Worm (Caenorhabditis elegans): ENCODE measurements around the gene ZK938.11.

ZK938.11 gene

ce11 chrII:9841985-9842505 lies 1.8 kb upstream of the ZK938.11 start, which contains the start of gene rnh-1.2:
Gene rnh-1.2, minus strand, starts transcription at chrII:9842035.
- TF ChIP-seq elt-3 (tag; optimal IDR thresholded peaks at IDR 0.05) (no peak), nhr-2 (tag; optimal IDR thresholded peaks at IDR 0.05) (no peak), ceh-83 (GFP tag; optimal IDR thresholded peaks at IDR 0.05) (no peak), blmp-1 (tag; optimal IDR thresholded peaks at IDR 0.05) (no peak), nhr-76 (tag; optimal IDR thresholded peaks at IDR 0.05) (no peak), ces-1 (GFP tag; optimal IDR thresholded peaks at IDR 0.05) (no peak), nhr-12 (tag; optimal IDR thresholded peaks at IDR 0.05) (no peak), ztf-11 (tag; optimal IDR thresholded peaks at IDR 0.05) (no peak), pha-4 (tag; optimal IDR thresholded peaks at IDR 0.05) (no peak), mls-2 (tag; optimal IDR thresholded peaks at IDR 0.05) (no peak), ceh-43 (GFP tag; optimal IDR thresholded peaks at IDR 0.05) (no peak)

- TF ChIP-seq cnd-1 (tag; optimal IDR thresholded peaks at IDR 0.05), result no peak
- TF ChIP-seq zip-8 (tag; optimal IDR thresholded peaks at IDR 0.05), result no peak
- TF ChIP-seq sptf-1 (tag; optimal IDR thresholded peaks at IDR 0.05), result no peak
- TF ChIP-seq ceh-43 (GFP tag; optimal IDR thresholded peaks at IDR 0.05), result no peak
- no peak for TF ChIP-seq mls-2 (tag; optimal IDR thresholded peaks at IDR 0.05)
- peak; percentile 99 for TF ChIP-seq ces-1 (GFP tag; optimal IDR thresholded peaks at IDR 0.05)
- no peak for TF ChIP-seq nhr-2 (tag; optimal IDR thresholded peaks at IDR 0.05)
Observed at ce11 chrII:9838260-9838935, 1.8 kb downstream of the ZK938.11 start, which contains the start of gene arrd-4. Gene arrd-4, minus strand, starts transcription at chrII:9838310.

ce11 chrII:9835958-9836357 lies 4.3 kb downstream of the ZK938.11 start:
- TF ChIP-seq mab-5 (tag; optimal IDR thresholded peaks at IDR 0.05), result no peak
- no peak for TF ChIP-seq lsy-2 (tag; optimal IDR thresholded peaks at IDR 0.05)
- TF ChIP-seq nhr-12 (tag; optimal IDR thresholded peaks at IDR 0.05), result no peak
- no peak for TF ChIP-seq mls-2 (tag; optimal IDR thresholded peaks at IDR 0.05)
- TF ChIP-seq ham-2 (GFP tag; optimal IDR thresholded peaks at IDR 0.05), result no peak
- TF ChIP-seq sptf-1 (tag; optimal IDR thresholded peaks at IDR 0.05), result no peak
- no peak for TF ChIP-seq bed-3 (GFP tag; optimal IDR thresholded peaks at IDR 0.05)
- TF ChIP-seq nhr-76 (tag; optimal IDR thresholded peaks at IDR 0.05), result no peak
- no peak for TF ChIP-seq ceh-83 (GFP tag; optimal IDR thresholded peaks at IDR 0.05)
- no peak for TF ChIP-seq pha-4 (tag; optimal IDR thresholded peaks at IDR 0.05)
- TF ChIP-seq cnd-1 (tag; optimal IDR thresholded peaks at IDR 0.05), result no peak

ce11 chrII:9834921-9835320 lies 5.3 kb downstream of the ZK938.11 start, which contains the start of gene arrd-5:
Gene arrd-5, plus strand, starts transcription at chrII:9835221.
- TF ChIP-seq sptf-1 (tag; optimal IDR thresholded peaks at IDR 0.05) (no peak), tbx-8 (GFP tag; optimal IDR thresholded peaks at IDR 0.05) (no peak)

- no peak for TF ChIP-seq drap-1 (GFP tag; optimal IDR thresholded peaks at IDR 0.05)
- no peak for TF ChIP-seq mep-1 (tag; optimal IDR thresholded peaks at IDR 0.05)
- TF ChIP-seq ceh-39 (tag; optimal IDR thresholded peaks at IDR 0.05), result no peak
- no peak for TF ChIP-seq M03D4.4 (tag; optimal IDR thresholded peaks at IDR 0.05)
- TF ChIP-seq bed-3 (GFP tag; optimal IDR thresholded peaks at IDR 0.05), result no peak
- TF ChIP-seq mls-2 (tag; optimal IDR thresholded peaks at IDR 0.05), result no peak
- no peak for TF ChIP-seq zip-8 (tag; optimal IDR thresholded peaks at IDR 0.05)
- TF ChIP-seq unc-39 (tag; optimal IDR thresholded peaks at IDR 0.05), result no peak
- TF ChIP-seq ces-1 (GFP tag; optimal IDR thresholded peaks at IDR 0.05), result no peak
- no peak for TF ChIP-seq nhr-28 (tag; optimal IDR thresholded peaks at IDR 0.05)
- no peak for TF ChIP-seq sptf-1 (tag; optimal IDR thresholded peaks at IDR 0.05)
- no peak for TF ChIP-seq tbx-8 (GFP tag; optimal IDR thresholded peaks at IDR 0.05)
- TF ChIP-seq unc-62 (GFP tag; optimal IDR thresholded peaks at IDR 0.05), result no peak
Observed at ce11 chrII:9833855-9834254, 6.4 kb downstream of the ZK938.11 start, which contains the start of gene ZK938.3. Gene ZK938.3, minus strand, starts transcription at chrII:9833955.

- TF ChIP-seq ceh-43 (GFP tag; optimal IDR thresholded peaks at IDR 0.05) (no peak), tbx-8 (GFP tag; optimal IDR thresholded peaks at IDR 0.05) (no peak), nhr-28 (tag; optimal IDR thresholded peaks at IDR 0.05) (no peak), mep-1 (tag; optimal IDR thresholded peaks at IDR 0.05) (no peak), unc-120 (tag; optimal IDR thresholded peaks at IDR 0.05; ENCODE audit: poor library complexity, severe bottlenecking) (no peak), lsy-2 (tag; optimal IDR thresholded peaks at IDR 0.05) (no peak), mls-2 (tag; optimal IDR thresholded peaks at IDR 0.05) (no peak), hlh-1 (tag; optimal IDR thresholded peaks at IDR 0.05) (no peak), nhr-237 (tag; optimal IDR thresholded peaks at IDR 0.05) (no peak), ham-2 (GFP tag; optimal IDR thresholded peaks at IDR 0.05) (no peak)
Observed at ce11 chrII:9831033-9831432, 9.2 kb downstream of the ZK938.11 start, which contains the start of gene ZK938.12. Gene ZK938.12, plus strand, starts transcription at chrII:9831333.

All from whole organism, mixed stage, embryonic.